Worm (Caenorhabditis elegans): ENCODE measurements around the gene C04F5.9.

DNA sequence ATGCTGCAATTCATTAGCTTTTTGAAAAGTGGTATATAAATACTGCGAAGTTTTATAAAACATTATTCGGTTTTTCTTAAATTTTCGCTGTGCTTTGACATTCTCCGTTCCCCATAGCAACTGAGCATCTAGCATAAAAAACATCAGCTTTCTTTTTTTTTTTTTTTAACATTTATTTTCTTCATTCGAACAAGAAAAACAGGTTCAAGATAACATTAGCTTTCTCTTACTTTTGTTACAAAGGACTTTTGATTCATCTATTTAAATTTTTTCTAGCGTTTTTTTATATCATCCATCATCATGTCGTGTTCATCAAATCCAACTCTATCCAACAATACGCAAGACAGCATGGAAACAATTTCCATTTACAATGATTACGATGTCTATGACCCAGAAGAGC lies 18.9 kb upstream of the C04F5.9 start, which contains the start of gene F14F9.3:
- no peak for TF ChIP-seq set-16 (GFP tag; IDR thresholded peaks at IDR 0.05)
- no peak for TF ChIP-seq ama-1 (optimal IDR thresholded peaks at IDR 0.05)
- TF ChIP-seq ceh-62 (tag; optimal IDR thresholded peaks at IDR 0.05): no peak
- TF ChIP-seq nhr-237 (tag; optimal IDR thresholded peaks at IDR 0.05): no peak
- no peak for TF ChIP-seq arid-1 (GFP tag; conservative IDR thresholded peaks at IDR 0.05)
- TF ChIP-seq unc-62 (GFP tag; optimal IDR thresholded peaks at IDR 0.05 in 1 of 2): no peak
- no peak for TF ChIP-seq unc-62 (tag; optimal IDR thresholded peaks at IDR 0.05)
- no peak for TF ChIP-seq ceh-28 (tag; optimal IDR thresholded peaks at IDR 0.05)
- no peak for TF ChIP-seq dpl-1 (GFP tag; optimal IDR thresholded peaks at IDR 0.05)
- TF ChIP-seq lin-39 (tag; optimal IDR thresholded peaks at IDR 0.05): no peak
- TF ChIP-seq nhr-6 (tag; optimal IDR thresholded peaks at IDR 0.05): no peak
- no peak for TF ChIP-seq ztf-11 (tag; optimal IDR thresholded peaks at IDR 0.05)

Data from whole organism, L4 larva.